Worm (Caenorhabditis elegans): Measurements from ENCODE around the gene daf-37.

DNA sequence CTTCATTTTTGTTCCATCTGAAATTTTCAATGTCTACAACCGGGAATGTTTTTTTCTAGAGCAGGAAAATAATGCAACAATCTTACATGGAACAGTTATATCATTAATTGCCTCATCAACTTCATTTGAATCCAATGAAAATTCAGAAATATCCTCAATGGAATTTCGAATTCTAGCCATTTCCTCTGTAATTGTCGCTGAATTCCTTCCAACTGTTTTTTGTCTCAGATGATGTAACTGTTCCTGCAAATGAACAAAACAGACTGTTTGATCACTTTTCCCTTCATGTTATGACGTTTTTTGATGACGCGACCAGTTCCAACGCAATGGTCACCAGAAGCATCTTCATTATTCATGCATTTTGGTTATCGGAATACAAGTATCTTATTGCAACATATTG, 13.5 kb upstream of the daf-37 start:
- TF ChIP-seq unc-62 (GFP tag; optimal IDR thresholded peaks at IDR 0.05) (no peak), ztf-11 (tag; optimal IDR thresholded peaks at IDR 0.05) (no peak), sma-9 (GFP tag; optimal IDR thresholded peaks at IDR 0.05) (no peak), sma-9 (tag; optimal IDR thresholded peaks at IDR 0.05) (no peak), nhr-77 (tag; optimal IDR thresholded peaks at IDR 0.05) (no peak), lsy-2 (tag; optimal IDR thresholded peaks at IDR 0.05) (no peak), nhr-12 (tag; optimal IDR thresholded peaks at IDR 0.05) (no peak), unc-39 (tag; optimal IDR thresholded peaks at IDR 0.05) (no peak)
